Worm (Caenorhabditis elegans): ENCODE results near the gene F46C5.6.

DNA sequence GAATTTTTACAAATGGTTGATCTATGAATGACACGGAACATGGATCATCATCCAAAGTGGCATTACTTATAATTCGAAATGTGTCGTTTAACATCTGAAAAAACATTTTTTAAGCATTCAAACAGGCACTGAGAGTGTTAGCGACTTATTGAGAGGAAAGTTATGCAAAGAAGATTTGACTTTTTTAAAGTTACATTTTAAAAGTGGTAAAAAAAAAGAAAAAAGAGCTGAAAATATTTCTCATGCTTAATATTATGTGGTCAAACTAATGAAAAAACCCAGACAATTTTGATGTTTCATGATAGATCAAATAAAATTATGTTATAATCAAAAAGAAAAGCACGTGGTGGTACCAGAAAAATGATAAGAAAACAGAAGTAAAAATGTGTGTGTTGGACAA is 20.8 kb upstream of the F46C5.6 start, which contains the start of gene npr-20:
- TF ChIP-seq ref-1 (GFP tag; conservative IDR thresholded peaks at IDR 0.05) (no peak), tab-1 (GFP tag; IDR thresholded peaks at IDR 0.05) (no peak), klf-2 (GFP tag; conservative IDR thresholded peaks at IDR 0.05) (no peak), T22C8.4 (GFP tag; IDR thresholded peaks at IDR 0.05) (no peak)

Data from whole organism, midembryonic.